Worm (Caenorhabditis elegans): ENCODE measurements around the gene apy-1.

apy-1 gene

DNA sequence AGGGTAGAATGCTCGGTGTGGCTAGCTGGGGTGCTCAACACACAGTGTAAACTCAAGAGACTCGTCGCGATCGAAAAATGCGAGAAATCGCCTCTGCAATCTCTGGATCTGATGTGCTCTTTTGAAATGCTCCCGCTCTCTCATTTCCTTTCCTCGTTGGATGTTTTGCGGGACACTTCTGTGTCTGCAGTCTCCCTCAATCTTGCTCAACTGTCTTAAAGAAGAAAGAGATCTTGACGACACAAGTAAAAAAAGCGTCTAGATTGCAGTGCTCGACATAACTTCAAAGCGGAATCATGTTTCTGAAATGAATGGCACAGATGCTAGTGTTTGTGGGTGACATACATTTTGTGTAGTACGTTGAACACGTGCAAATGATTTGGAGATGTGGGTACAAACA, 4.1 kb upstream of the apy-1 start:
- no peak for TF ChIP-seq flh-1 (GFP tag; optimal IDR thresholded peaks at IDR 0.05)
- no peak for TF ChIP-seq sptf-1 (tag; optimal IDR thresholded peaks at IDR 0.05)
- TF ChIP-seq unc-120 (tag; optimal IDR thresholded peaks at IDR 0.05; ENCODE audit: poor library complexity, severe bottlenecking) = peak; percentile 77
- TF ChIP-seq lin-13 (tag; optimal IDR thresholded peaks at IDR 0.05) = no peak
- TF ChIP-seq hlh-1 (tag; optimal IDR thresholded peaks at IDR 0.05) = peak; percentile 75
- no peak for TF ChIP-seq ces-1 (GFP tag; optimal IDR thresholded peaks at IDR 0.05)
- TF ChIP-seq unc-62 (GFP tag; optimal IDR thresholded peaks at IDR 0.05) = peak; percentile 5
- no peak for TF ChIP-seq pha-4 (tag; optimal IDR thresholded peaks at IDR 0.05)
- TF ChIP-seq unc-39 (tag; optimal IDR thresholded peaks at IDR 0.05) = no peak
- TF ChIP-seq elt-1 (tag; optimal IDR thresholded peaks at IDR 0.05; ENCODE audit: borderline replicate concordance, insufficient read depth) = no peak
- TF ChIP-seq mls-2 (tag; optimal IDR thresholded peaks at IDR 0.05) = no peak
- TF ChIP-seq nhr-12 (tag; optimal IDR thresholded peaks at IDR 0.05) = no peak
- TF ChIP-seq mep-1 (tag; optimal IDR thresholded peaks at IDR 0.05) = no peak
- no peak for TF ChIP-seq ceh-39 (tag; optimal IDR thresholded peaks at IDR 0.05)
- TF ChIP-seq sem-2 (GFP tag; optimal IDR thresholded peaks at IDR 0.05) = no peak
- TF ChIP-seq ztf-11 (tag; optimal IDR thresholded peaks at IDR 0.05) = no peak
- no peak for TF ChIP-seq elt-3 (tag; optimal IDR thresholded peaks at IDR 0.05)
- no peak for TF ChIP-seq bed-3 (GFP tag; optimal IDR thresholded peaks at IDR 0.05)
- no peak for TF ChIP-seq mab-5 (tag; optimal IDR thresholded peaks at IDR 0.05)

DNA sequence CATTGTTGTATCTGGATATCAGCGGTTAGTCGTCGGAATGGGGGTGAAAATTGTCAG, 3.9 kb upstream of the apy-1 start, which contains the start of the genes unc-98 and F08C6.18:
Gene unc-98 (minus strand): TSS at position 48 of the 57 bp plus-strand sequence.
Gene F08C6.18 (minus strand): TSS at position 57 of the 57 bp plus-strand sequence.
- TF ChIP-seq ces-1 (GFP tag; optimal IDR thresholded peaks at IDR 0.05) (no peak), zip-8 (tag; optimal IDR thresholded peaks at IDR 0.05) (no peak), blmp-1 (tag; optimal IDR thresholded peaks at IDR 0.05) (no peak), unc-62 (GFP tag; optimal IDR thresholded peaks at IDR 0.05) (no peak), lsy-2 (tag; optimal IDR thresholded peaks at IDR 0.05) (no peak), ceh-83 (GFP tag; optimal IDR thresholded peaks at IDR 0.05) (no peak), bed-3 (GFP tag; optimal IDR thresholded peaks at IDR 0.05) (no peak), ceh-43 (GFP tag; optimal IDR thresholded peaks at IDR 0.05) (no peak), nhr-2 (tag; optimal IDR thresholded peaks at IDR 0.05) (no peak), mab-5 (tag; optimal IDR thresholded peaks at IDR 0.05) (no peak)

DNA sequence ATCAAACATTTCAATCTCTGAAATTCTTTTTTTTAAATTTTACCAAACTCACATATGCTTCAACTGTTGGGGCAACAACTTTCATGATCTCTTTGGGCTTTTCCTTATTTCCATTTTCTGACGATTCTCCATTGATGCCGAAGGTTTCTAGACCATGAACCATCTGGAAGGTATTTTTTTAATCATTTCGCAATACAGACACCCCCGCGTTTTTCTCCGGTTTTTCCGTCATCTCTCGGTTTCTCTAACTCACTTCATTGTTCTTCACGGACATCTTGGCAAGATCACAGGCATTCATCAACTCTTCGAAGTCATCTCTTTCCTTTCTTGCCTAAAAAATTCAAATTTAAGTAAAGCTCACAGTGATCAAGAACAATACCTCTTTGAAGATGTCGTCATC, 3.6 kb upstream of the apy-1 start:
- TF ChIP-seq unc-39 (tag; optimal IDR thresholded peaks at IDR 0.05) (no peak), ceh-39 (tag; optimal IDR thresholded peaks at IDR 0.05) (no peak), lin-32 (GFP tag; optimal IDR thresholded peaks at IDR 0.05) (no peak), lsy-2 (tag; optimal IDR thresholded peaks at IDR 0.05) (no peak), unc-62 (GFP tag; optimal IDR thresholded peaks at IDR 0.05) (no peak), mep-1 (tag; optimal IDR thresholded peaks at IDR 0.05) (no peak), ceh-43 (GFP tag; optimal IDR thresholded peaks at IDR 0.05) (no peak), nhr-12 (tag; optimal IDR thresholded peaks at IDR 0.05) (no peak), ztf-11 (tag; optimal IDR thresholded peaks at IDR 0.05) (no peak), snpc-4 (tag; optimal IDR thresholded peaks at IDR 0.05) (no peak), elt-1 (tag; optimal IDR thresholded peaks at IDR 0.05; ENCODE audit: borderline replicate concordance, insufficient read depth) (no peak), zip-8 (tag; optimal IDR thresholded peaks at IDR 0.05) (no peak), M03D4.4 (tag; optimal IDR thresholded peaks at IDR 0.05) (no peak), cnd-1 (tag; optimal IDR thresholded peaks at IDR 0.05) (no peak), pha-4 (tag; optimal IDR thresholded peaks at IDR 0.05) (no peak), sptf-1 (tag; optimal IDR thresholded peaks at IDR 0.05) (no peak), elt-3 (tag; optimal IDR thresholded peaks at IDR 0.05) (no peak), mls-2 (tag; optimal IDR thresholded peaks at IDR 0.05) (no peak), bed-3 (GFP tag; optimal IDR thresholded peaks at IDR 0.05) (no peak)

DNA sequence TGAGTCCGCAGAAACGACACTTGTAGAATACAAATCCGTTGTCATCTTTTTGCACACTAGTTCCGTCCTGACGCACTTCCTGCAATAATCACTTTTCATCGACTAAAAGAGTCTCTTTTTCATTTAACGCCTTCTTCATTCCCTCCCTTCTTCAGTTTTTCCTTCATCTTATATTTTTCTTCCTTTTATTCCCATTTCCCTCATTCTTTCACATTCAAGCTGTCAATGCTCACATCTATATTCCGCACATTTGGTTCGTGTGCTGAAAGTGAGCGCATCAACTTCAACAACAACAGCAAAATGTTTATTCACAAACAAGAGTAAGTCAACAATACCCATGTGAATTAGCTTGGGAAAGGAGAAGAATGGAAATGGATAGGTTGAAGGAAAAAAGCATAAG, 2.5 kb upstream of the apy-1 start, which contains the start of gene pcyt-1:
Gene pcyt-1 (plus strand): TSS at position 301 of the 400 bp plus-strand sequence.
- no peak for TF ChIP-seq mep-1 (tag; optimal IDR thresholded peaks at IDR 0.05)
- no peak for TF ChIP-seq ceh-83 (GFP tag; optimal IDR thresholded peaks at IDR 0.05)
- TF ChIP-seq mab-5 (tag; optimal IDR thresholded peaks at IDR 0.05) = no peak

DNA sequence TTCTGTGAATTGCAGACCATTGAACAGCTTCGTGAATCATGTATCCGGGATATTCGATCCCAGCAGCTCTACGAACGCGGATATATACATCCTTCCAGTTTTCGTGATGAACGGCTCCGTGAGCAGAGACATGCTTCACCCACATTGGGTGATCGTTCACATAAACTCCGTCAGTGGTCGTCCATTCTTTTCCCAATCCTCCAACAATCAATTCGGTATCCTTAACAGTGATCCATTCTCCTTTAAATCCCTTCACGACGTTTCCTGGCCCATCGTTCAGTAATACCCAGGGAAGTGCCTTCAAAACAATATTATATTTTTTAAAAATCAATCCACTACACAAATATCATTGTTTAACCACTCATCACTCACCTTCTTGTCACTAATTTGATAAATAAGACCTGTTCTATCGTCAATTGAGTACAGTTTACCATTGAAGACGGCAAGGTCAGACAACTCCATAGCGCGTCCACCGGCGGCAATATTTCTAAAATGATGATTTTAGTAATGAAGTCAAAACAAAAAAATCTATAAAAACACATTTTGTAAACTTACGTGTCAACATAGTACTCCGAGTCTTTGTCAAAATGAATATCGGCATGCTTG, 735 bp downstream of the apy-1 start:
- TF ChIP-seq snpc-4 (tag; optimal IDR thresholded peaks at IDR 0.05) = no peak

DNA sequence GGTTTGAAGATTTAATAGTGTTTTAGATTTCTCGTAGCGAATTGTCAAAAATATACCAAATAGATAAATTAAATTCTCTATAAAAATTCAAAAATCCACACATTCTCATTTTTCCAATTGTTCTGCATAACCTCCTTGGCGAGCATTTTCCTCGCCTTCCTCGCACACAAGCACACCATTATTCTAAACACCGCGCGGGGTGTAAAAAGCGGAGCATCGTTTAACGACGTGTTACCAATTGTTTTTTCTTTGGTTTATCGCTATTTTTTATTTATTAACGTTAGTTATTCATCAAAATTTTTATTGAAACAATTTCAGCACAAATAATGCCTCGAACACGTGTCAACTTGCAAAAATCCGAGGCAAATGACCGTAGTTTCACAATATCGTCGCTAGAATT, 4.5 kb downstream of the apy-1 start, which contains the start of gene vps-52:
Gene vps-52 (plus strand): TSS at position 319 of the 400 bp plus-strand sequence.
- TF ChIP-seq mep-1 (tag; optimal IDR thresholded peaks at IDR 0.05) = peak; percentile 36
- TF ChIP-seq mls-2 (tag; optimal IDR thresholded peaks at IDR 0.05) = no peak
- peak; percentile 26 for TF ChIP-seq ces-1 (GFP tag; optimal IDR thresholded peaks at IDR 0.05)
- TF ChIP-seq nhr-2 (tag; optimal IDR thresholded peaks at IDR 0.05) = no peak
- TF ChIP-seq flh-1 (GFP tag; optimal IDR thresholded peaks at IDR 0.05) = no peak
- TF ChIP-seq lin-32 (GFP tag; optimal IDR thresholded peaks at IDR 0.05) = no peak
- no peak for TF ChIP-seq ztf-11 (tag; optimal IDR thresholded peaks at IDR 0.05)
- no peak for TF ChIP-seq unc-62 (GFP tag; optimal IDR thresholded peaks at IDR 0.05)
